Worm (Caenorhabditis elegans): ENCODE results near the gene bath-47.
A peak's percentile ranks its signal among the peaks of the same experiment; 100 is the strongest.

Gene bath-47

ce11 chrII:1613972-1614371 is 12.4 kb downstream of the bath-47 start, which contains the start of gene fbxa-164:
TSS of gene fbxa-164 (minus strand) at chrII:1614072.
- TF ChIP-seq daf-12 (tag; optimal IDR thresholded peaks at IDR 0.05): no peak
- TF ChIP-seq elt-3 (tag; optimal IDR thresholded peaks at IDR 0.05): no peak
- no peak for TF ChIP-seq tbx-2 (tag; optimal IDR thresholded peaks at IDR 0.05)
- TF ChIP-seq pha-4 (tag; optimal IDR thresholded peaks at IDR 0.05): peak; percentile 11
- no peak for TF ChIP-seq snpc-4 (tag; optimal IDR thresholded peaks at IDR 0.05)
- no peak for TF ChIP-seq nhr-67 (tag; optimal IDR thresholded peaks at IDR 0.05)
- no peak for TF ChIP-seq nhr-12 (tag; optimal IDR thresholded peaks at IDR 0.05)
- TF ChIP-seq unc-62 (GFP tag; optimal IDR thresholded peaks at IDR 0.05): no peak
- TF ChIP-seq sea-2 (GFP tag; optimal IDR thresholded peaks at IDR 0.05): no peak
- TF ChIP-seq ceh-16 (tag; optimal IDR thresholded peaks at IDR 0.05): no peak
- no peak for TF ChIP-seq mdl-1 (tag; optimal IDR thresholded peaks at IDR 0.05)
- TF ChIP-seq hmg-11 (tag; optimal IDR thresholded peaks at IDR 0.05): no peak
- TF ChIP-seq lin-39 (tag; optimal IDR thresholded peaks at IDR 0.05): no peak
- peak; percentile 32 for TF ChIP-seq elt-2 (tag; optimal IDR thresholded peaks at IDR 0.05)
- TF ChIP-seq ama-1 (optimal IDR thresholded peaks at IDR 0.05): no peak

ce11 chrII:1616382-1616781 is 14.8 kb downstream of the bath-47 start, which contains the start of gene fbxa-165:
TSS of gene fbxa-165 (minus strand) at chrII:1616482.
- TF ChIP-seq skn-1 (tag; optimal IDR thresholded peaks at IDR 0.05) (no peak), hmg-11 (tag; optimal IDR thresholded peaks at IDR 0.05) (no peak), nhr-23 (tag; optimal IDR thresholded peaks at IDR 0.05) (no peak), nhr-25 (tag; optimal IDR thresholded peaks at IDR 0.05) (no peak)

ce11 chrII:1618948-1619347 is 17.3 kb downstream of the bath-47 start, which contains the start of gene fbxa-166:
TSS of gene fbxa-166 (minus strand) at chrII:1619048.
- no peak for TF ChIP-seq elt-1 (tag; optimal IDR thresholded peaks at IDR 0.05)
- TF ChIP-seq pha-4 (tag; optimal IDR thresholded peaks at IDR 0.05): no peak
- no peak for TF ChIP-seq ceh-16 (tag; optimal IDR thresholded peaks at IDR 0.05)
- TF ChIP-seq zag-1 (tag; optimal IDR thresholded peaks at IDR 0.05): no peak
- no peak for TF ChIP-seq nhr-43 (tag; optimal IDR thresholded peaks at IDR 0.05; ENCODE audit: poor library complexity, severe bottlenecking)
- TF ChIP-seq sea-2 (GFP tag; optimal IDR thresholded peaks at IDR 0.05): no peak
- TF ChIP-seq tbx-2 (tag; optimal IDR thresholded peaks at IDR 0.05): no peak
- TF ChIP-seq ztf-4 (tag; optimal IDR thresholded peaks at IDR 0.05): no peak
- no peak for TF ChIP-seq skn-1 (tag; optimal IDR thresholded peaks at IDR 0.05)
- no peak for TF ChIP-seq hmg-11 (tag; optimal IDR thresholded peaks at IDR 0.05)
- TF ChIP-seq elt-2 (tag; optimal IDR thresholded peaks at IDR 0.05): no peak
- no peak for TF ChIP-seq nhr-28 (tag; optimal IDR thresholded peaks at IDR 0.05)
- TF ChIP-seq ceh-82 (tag; optimal IDR thresholded peaks at IDR 0.05): no peak
- no peak for TF ChIP-seq nhr-25 (tag; optimal IDR thresholded peaks at IDR 0.05)
- no peak for TF ChIP-seq fos-1 (tag; optimal IDR thresholded peaks at IDR 0.05)
- TF ChIP-seq lsy-12 (tag; optimal IDR thresholded peaks at IDR 0.05): no peak
- TF ChIP-seq nhr-77 (tag; optimal IDR thresholded peaks at IDR 0.05): no peak
- no peak for TF ChIP-seq pqm-1 (tag; optimal IDR thresholded peaks at IDR 0.05)
- no peak for TF ChIP-seq fkh-2 (tag; optimal IDR thresholded peaks at IDR 0.05)

- TF ChIP-seq sea-2 (GFP tag; optimal IDR thresholded peaks at IDR 0.05) (no peak), nhr-67 (tag; optimal IDR thresholded peaks at IDR 0.05) (no peak), nhr-77 (tag; optimal IDR thresholded peaks at IDR 0.05) (no peak), ztf-11 (tag; optimal IDR thresholded peaks at IDR 0.05) (no peak), nhr-23 (tag; optimal IDR thresholded peaks at IDR 0.05) (no peak), aly-2 (tag; optimal IDR thresholded peaks at IDR 0.05) (no peak), hmg-11 (tag; optimal IDR thresholded peaks at IDR 0.05) (no peak), mml-1 (tag; optimal IDR thresholded peaks at IDR 0.05) (no peak), ZK546.5 (tag; optimal IDR thresholded peaks at IDR 0.05) (no peak)
These were observed 19.6 kb downstream of the bath-47 start, which contains the start of gene fbxa-158 for ce11 chrII:1621180-1621579. TSS of gene fbxa-158 (minus strand) at chrII:1621280.

- TF ChIP-seq elt-2 (tag; optimal IDR thresholded peaks at IDR 0.05): peak; percentile 93
- TF ChIP-seq pqm-1 (tag; optimal IDR thresholded peaks at IDR 0.05): peak; percentile 84
- TF ChIP-seq pha-4 (tag; optimal IDR thresholded peaks at IDR 0.05): peak; percentile 65
- peak; percentile 67 for TF ChIP-seq jun-1 (tag; optimal IDR thresholded peaks at IDR 0.05)
- TF ChIP-seq nhr-28 (tag; optimal IDR thresholded peaks at IDR 0.05): no peak
- TF ChIP-seq elt-3 (tag; optimal IDR thresholded peaks at IDR 0.05): no peak
These were observed 20.2 kb downstream of the bath-47 start for ce11 chrII:1621795-1622194.

Measured in whole organism, L3 larva.